Worm (Caenorhabditis elegans): ENCODE data around the gene T04C12.1.

- TF ChIP-seq him-1 (tag; optimal IDR thresholded peaks at IDR 0.05) (peak; percentile 55), dao-5 (tag; optimal IDR thresholded peaks at IDR 0.05) (no peak), W03F9.2 (tag; optimal IDR thresholded peaks at IDR 0.05) (peak; percentile 52)
Observed at ce11 chrV:11039379-11039954, 19.6 kb downstream of the T04C12.1 start, which contains the start of gene pak-2.
